Fruit fly (Drosophila melanogaster): Measurements from ENCODE around the gene RPA1.

DNA sequence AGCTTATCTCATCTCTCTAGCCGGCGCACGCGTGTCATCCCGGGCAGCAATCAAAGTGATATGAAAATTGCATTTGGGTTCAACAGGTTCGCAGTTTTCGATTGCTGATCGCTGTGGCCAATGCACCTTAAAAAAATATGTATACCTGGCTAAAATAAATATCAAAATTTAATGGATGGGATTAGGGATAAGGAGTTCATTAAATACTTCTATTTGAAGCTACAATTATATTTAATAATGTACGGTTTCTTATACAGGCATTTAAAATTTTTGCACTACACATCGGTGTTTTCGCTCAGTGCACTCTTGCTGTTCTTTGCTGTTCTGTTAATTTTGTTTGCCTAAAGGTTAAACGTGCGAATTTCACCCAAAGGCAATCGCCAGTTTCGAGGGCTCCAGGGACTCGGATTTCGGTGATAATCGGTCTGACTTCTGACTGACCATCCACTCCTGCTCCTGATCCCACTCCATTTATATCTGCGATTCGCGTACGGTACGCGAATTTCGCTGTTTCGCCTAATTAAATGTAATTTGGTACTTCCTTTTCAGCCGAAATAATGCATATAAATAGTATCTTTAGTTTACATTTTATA lies 8.4 kb upstream of the RPA1 start:
- no peak for TF ChIP-seq ttk (optimal IDR thresholded peaks at IDR 0.05)
- no peak for TF ChIP-seq h (optimal IDR thresholded peaks at IDR 0.05)

All from Kc167 (cell line).